Worm (Caenorhabditis elegans): Measurements from ENCODE around the gene col-171.

col-171 gene

DNA sequence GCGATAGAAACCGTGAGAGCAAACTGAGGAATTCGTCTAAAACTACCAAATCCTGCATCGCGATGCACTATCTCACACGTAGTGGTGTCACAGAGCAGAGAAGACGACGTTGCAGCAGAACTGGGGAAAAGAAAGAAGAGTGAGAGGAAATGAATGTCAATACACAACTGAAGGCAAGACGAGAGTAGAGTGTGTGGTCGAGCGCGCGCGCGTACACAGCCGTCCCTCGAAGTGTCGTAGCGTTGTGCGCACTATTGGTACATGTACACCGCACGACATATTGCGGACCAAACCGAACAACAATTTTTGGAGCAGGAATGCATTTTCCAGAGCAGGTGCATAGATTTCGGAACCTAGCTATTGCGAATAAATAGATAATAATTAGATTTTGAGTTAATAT is 44.3 kb downstream of the col-171 start (continued):
- TF ChIP-seq rnt-1 (tag; optimal IDR thresholded peaks at IDR 0.05) (peak; percentile 54), unc-98 (GFP tag; IDR thresholded peaks at IDR 0.05) (no peak), lin-15B (tag; optimal IDR thresholded peaks at IDR 0.05) (no peak), irx-1 (tag; optimal IDR thresholded peaks at IDR 0.05) (peak; percentile 23), tbx-2 (tag; optimal IDR thresholded peaks at IDR 0.05) (peak; percentile 58), unc-130 (tag; optimal IDR thresholded peaks at IDR 0.05) (peak; percentile 31), swsn-7 (tag; optimal IDR thresholded peaks at IDR 0.05) (peak; percentile 61), ztf-11 (tag; optimal IDR thresholded peaks at IDR 0.05) (no peak), hpl-2 (GFP tag; optimal IDR thresholded peaks at IDR 0.05) (no peak), xbp-1 (tag; optimal IDR thresholded peaks at IDR 0.05) (peak; percentile 72), egl-13 (tag; optimal IDR thresholded peaks at IDR 0.05) (peak; percentile 47), sox-4 (tag; optimal IDR thresholded peaks at IDR 0.05) (no peak), pax-3 (tag; optimal IDR thresholded peaks at IDR 0.05) (no peak), ceh-82 (tag; optimal IDR thresholded peaks at IDR 0.05) (peak; percentile 27 to 80 (median 50)), lir-3 (tag; optimal IDR thresholded peaks at IDR 0.05; ENCODE audit: poor library complexity) (no peak), C16A3.4 (tag; optimal IDR thresholded peaks at IDR 0.05) (peak; percentile 45), fos-1 (tag; optimal IDR thresholded peaks at IDR 0.05) (peak; percentile 48), nhr-90 (tag; optimal IDR thresholded peaks at IDR 0.05; ENCODE audit: poor library complexity) (peak; percentile 28), snu-23 (GFP tag; optimal IDR thresholded peaks at IDR 0.05) (peak; percentile 74), efl-3 (GFP tag; optimal IDR thresholded peaks at IDR 0.05) (no peak), zag-1 (tag; optimal IDR thresholded peaks at IDR 0.05) (no peak), lsy-2 (tag; optimal IDR thresholded peaks at IDR 0.05) (peak; percentile 33 to 66), ztf-4 (tag; optimal IDR thresholded peaks at IDR 0.05) (no peak), mef-2 (tag; optimal IDR thresholded peaks at IDR 0.05) (no peak), unc-86 (tag; optimal IDR thresholded peaks at IDR 0.05) (peak; percentile 47), ceh-90 (tag; optimal IDR thresholded peaks at IDR 0.05) (no peak), skn-1 (tag; optimal IDR thresholded peaks at IDR 0.05) (peak; percentile 61), unc-30 (tag; optimal IDR thresholded peaks at IDR 0.05) (no peak), efl-1 (optimal IDR thresholded peaks at IDR 0.05) (peak; percentile 29 to 47), efl-1 (GFP tag; optimal IDR thresholded peaks at IDR 0.05 in 1 of 2) (peak; percentile 53 to 60), nhr-19 (GFP tag; conservative IDR thresholded peaks at IDR 0.05) (peak; percentile 40), fkh-4 (tag; optimal IDR thresholded peaks at IDR 0.05; ENCODE audit: borderline replicate concordance) (no peak), ceh-8 (GFP tag; optimal IDR thresholded peaks at IDR 0.05) (no peak), mdl-1 (tag; optimal IDR thresholded peaks at IDR 0.05) (peak in 1 of 2 experiments; percentile 49), isw-1 (GFP tag; IDR thresholded peaks at IDR 0.05) (no peak; the same call in 1 of the 2 replicates), nhr-20 (tag; optimal IDR thresholded peaks at IDR 0.05) (peak; percentile 80), nhr-77 (tag; optimal IDR thresholded peaks at IDR 0.05) (peak; percentile 37), vab-15 (tag; optimal IDR thresholded peaks at IDR 0.05) (no peak), nhr-11 (tag; optimal IDR thresholded peaks at IDR 0.05) (no peak), mab-9 (GFP tag; IDR thresholded peaks at IDR 0.05) (no peak), nhr-84 (tag; optimal IDR thresholded peaks at IDR 0.05) (no peak), jun-1 (tag; optimal IDR thresholded peaks at IDR 0.05) (no peak), elt-3 (tag; optimal IDR thresholded peaks at IDR 0.05) (no peak), nhr-71 (tag; optimal IDR thresholded peaks at IDR 0.05) (peak; percentile 71)

DNA sequence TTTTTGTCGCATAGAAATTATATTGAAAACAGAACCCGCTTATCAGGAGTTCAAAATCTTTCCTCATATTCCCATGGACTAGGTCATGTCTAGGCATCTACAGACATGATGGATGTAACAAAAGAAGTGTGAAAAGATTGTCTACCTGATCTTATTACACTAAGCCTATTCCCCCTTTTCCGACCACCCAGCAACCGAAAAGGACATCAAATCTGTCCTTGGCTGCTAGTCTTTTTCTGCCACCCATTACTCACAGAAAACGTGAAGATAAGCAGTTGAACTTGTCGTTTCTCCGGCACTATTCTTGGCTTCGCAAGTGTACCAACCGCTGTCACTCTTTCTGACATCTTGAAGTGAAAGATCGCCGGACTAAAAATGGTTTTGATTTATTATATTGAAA is 48.8 kb downstream of the col-171 start:
- TF ChIP-seq nhr-85 (tag), result peak; percentile 77
- TF ChIP-seq lin-14 (GFP tag; optimal IDR thresholded peaks at IDR 0.05), result peak; percentile 19
- no peak for TF ChIP-seq fos-1 (tag; optimal IDR thresholded peaks at IDR 0.05)
